Worm (Caenorhabditis elegans): ENCODE results near the gene abu-1.

- TF ChIP-seq ceh-82 (tag; optimal IDR thresholded peaks at IDR 0.05) (no peak), egl-27 (tag; optimal IDR thresholded peaks at IDR 0.05) (no peak)
These were observed 49.6 kb downstream of the abu-1 start, which contains the start of gene crm-1 for ce11 chrV:10332012-10332411.

Measured in whole organism, L4 larva.